Worm (Caenorhabditis elegans): ENCODE measurements around the gene K02D3.2.

DNA sequence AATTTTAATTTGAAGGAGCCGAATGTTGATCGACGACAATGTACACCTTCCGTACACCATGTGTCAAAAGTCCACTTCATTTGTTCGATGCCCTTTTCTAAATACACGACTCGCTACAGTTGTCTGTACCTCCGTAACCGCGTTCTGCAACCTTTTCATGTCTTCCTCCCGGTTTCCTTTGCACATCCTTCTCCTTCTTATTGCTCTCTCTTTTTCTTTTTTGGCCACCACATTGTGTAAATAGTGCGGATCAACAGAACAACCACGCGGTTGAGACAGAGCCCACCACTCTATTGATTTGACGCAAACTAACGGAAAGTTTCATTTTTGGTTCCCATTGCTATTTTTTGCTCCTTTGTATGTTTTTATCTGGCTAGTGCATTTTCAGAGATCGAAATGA lies 31.6 kb upstream of the K02D3.2 start:
- TF ChIP-seq ceh-82 (tag; optimal IDR thresholded peaks at IDR 0.05) (no peak), sem-4 (tag; optimal IDR thresholded peaks at IDR 0.05) (no peak), unc-62 (GFP tag; optimal IDR thresholded peaks at IDR 0.05) (no peak), elt-3 (tag; optimal IDR thresholded peaks at IDR 0.05) (no peak), nhr-77 (tag; optimal IDR thresholded peaks at IDR 0.05) (no peak), zag-1 (tag; optimal IDR thresholded peaks at IDR 0.05) (no peak), ama-1 (optimal IDR thresholded peaks at IDR 0.05) (no peak), ceh-16 (tag; optimal IDR thresholded peaks at IDR 0.05) (no peak), lin-13 (GFP tag; optimal IDR thresholded peaks at IDR 0.05) (no peak), mbf-1 (tag; optimal IDR thresholded peaks at IDR 0.05) (no peak), aly-2 (tag; optimal IDR thresholded peaks at IDR 0.05) (no peak), ztf-11 (tag; optimal IDR thresholded peaks at IDR 0.05) (no peak), skn-1 (tag; optimal IDR thresholded peaks at IDR 0.05) (no peak)

Data from whole organism, L2 larva.